Fruit fly (Drosophila melanogaster): ENCODE data around the gene Pex3.

- TF ChIP-seq usp (GFP tag; optimal IDR thresholded peaks at IDR 0.05) (no peak), CG8478 (optimal IDR thresholded peaks at IDR 0.05) (peak; percentile 4)
Observed at dm6 chr3L:15141118-15142003, 2.8 kb upstream of the Pex3 start.
